Fruit fly (Drosophila melanogaster) whole organism, embryonic: ENCODE measurements around the gene CG45066.

Experiments used
- Abd-B ChIP-seq: fragments of 200-800 bp; sonication (Bioruptor generic); optimal IDR thresholded peaks from 2 replicates; lab custom pipeline; 2018; ENCODE audit warnings: missing biosample characterization, mild to moderate bottlenecking, missing genetic modification characterization, moderate library complexity
- CG42726 ChIP-seq: fragments of 200-800 bp; sonication (Bioruptor generic); IDR thresholded peaks from 2 replicates; pipeline ENCODE4 v1.3.6; 2022; ENCODE audit warnings: missing biosample characterization, missing genetic modification characterization; ENCODE audit not compliant: partially characterized antibody
- CG43689 ChIP-seq: fragments of 200-800 bp; sonication (Bioruptor generic); IDR thresholded peaks from 2 replicates; pipeline ENCODE4 v1.3.6; 2022; ENCODE audit warnings: missing biosample characterization, missing genetic modification characterization
- Drgx ChIP-seq: fragments of 200-800 bp; sonication (Bioruptor generic); IDR thresholded peaks from 2 replicates; pipeline ENCODE4 v1.3.6; 2022; ENCODE audit warnings: missing biosample characterization, missing genetic modification characterization
- Six4 ChIP-seq: fragments of 200-800 bp; sonication (Bioruptor generic); optimal IDR thresholded peaks from 2 replicates; lab custom pipeline; 2016; ENCODE audit warnings: missing biosample characterization, missing genetic modification characterization
- cas ChIP-seq: fragments of 200-800 bp; sonication (Bioruptor generic); IDR thresholded peaks from 2 replicates; pipeline ENCODE4 v1.3.6; 2022; ENCODE audit warnings: missing biosample characterization, missing genetic modification characterization
- gce ChIP-seq: fragments of 200-800 bp; sonication (Bioruptor generic); IDR thresholded peaks from 3 replicates; pipeline ENCODE4 v1.3.6; 2022; ENCODE audit warnings: missing biosample characterization, missing genetic modification characterization
- kay ChIP-seq: fragments of 200-800 bp; sonication (Bioruptor generic); optimal IDR thresholded peaks from 2 replicates; lab custom pipeline; 2016; ENCODE audit warnings: missing biosample characterization, missing genetic modification characterization
- pita ChIP-seq: fragments of 200-800 bp; sonication (Bioruptor generic); optimal IDR thresholded peaks from 2 replicates; lab custom pipeline; 2017; ENCODE audit warnings: missing biosample characterization, mild to moderate bottlenecking, missing genetic modification characterization

DNA sequence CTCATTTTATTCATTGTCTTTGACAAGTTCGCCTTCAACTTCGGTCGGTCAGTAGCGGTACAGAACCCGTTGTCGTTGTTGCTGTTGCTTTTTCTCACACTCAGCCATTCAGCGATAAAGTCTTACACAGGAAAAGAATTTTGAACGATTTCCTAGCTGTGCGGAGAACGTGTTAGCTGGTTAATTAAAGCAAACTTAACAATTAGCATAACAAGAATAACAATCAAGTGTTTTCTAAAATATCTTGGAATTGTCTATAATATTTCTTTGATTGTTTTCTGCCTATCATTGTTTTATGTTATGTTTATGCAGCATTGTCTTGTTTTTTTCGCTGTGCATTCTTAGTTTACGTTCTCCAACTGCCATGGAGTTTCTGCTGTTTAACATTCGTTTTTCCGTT lies 4.9 kb downstream of the CG45066 start:
- no peak for TF ChIP-seq Six4
- no peak for TF ChIP-seq cas
- no peak for TF ChIP-seq CG42726 (GFP tag; lab: Robert Waterston, UW)
- no peak for TF ChIP-seq pita (GFP tag; lab: Kevin White, UChicago)
- no peak for TF ChIP-seq kay (GFP tag; lab: Kevin White, UChicago)
- peak; percentile 45; the same call in 1 of the 2 replicates for TF ChIP-seq Drgx (GFP tag; lab: Robert Waterston, UW)
- no peak for TF ChIP-seq Abd-B (GFP tag; lab: Kevin White, UChicago)
- TF ChIP-seq gce = no peak
- TF ChIP-seq CG43689 (GFP tag; lab: Robert Waterston, UW) = no peak
